Fruit fly (Drosophila melanogaster) whole organism, embryonic: ENCODE data around the gene Pvf2.

Experiments used
- Ada2b ChIP-seq: fragments of 200-800 bp; sonication (Bioruptor generic); IDR thresholded peaks from 2 replicates; pipeline ENCODE4 v1.3.6; 2022; ENCODE audit warnings: missing biosample characterization, missing genetic modification characterization
- Atf6 ChIP-seq: fragments of 200-800 bp; sonication (Bioruptor generic); IDR thresholded peaks from 2 replicates; pipeline ENCODE4 v1.3.6; 2022; ENCODE audit warnings: missing biosample characterization, missing genetic modification characterization
- B-H1 ChIP-seq: fragments of 200-800 bp; sonication (Bioruptor generic); IDR thresholded peaks from 3 replicates; pipeline ENCODE4 v1.3.6; 2022; ENCODE audit warnings: missing biosample characterization, missing genetic modification characterization
- BEAF-32 ChIP-seq: fragments of 200-800 bp; sonication (Bioruptor generic); optimal IDR thresholded peaks from 3 replicates; lab custom pipeline; 2017; ENCODE audit warnings: missing biosample characterization, missing genetic modification characterization, mild to moderate bottlenecking, moderate library complexity, missing genetic modification reagents
- CG1024 ChIP-seq: fragments of 200-800 bp; sonication (Bioruptor generic); IDR thresholded peaks from 2 replicates; pipeline ENCODE4 v1.3.6; 2022; ENCODE audit warnings: missing biosample characterization, missing genetic modification characterization
- CG10321 ChIP-seq: fragments of 200-800 bp; sonication (Bioruptor generic); IDR thresholded peaks from 2 replicates; pipeline ENCODE4 v1.3.6; 2022; ENCODE audit warnings: missing biosample characterization, missing genetic modification characterization
- CG10366 ChIP-seq: fragments of 200-800 bp; sonication (Bioruptor generic); IDR thresholded peaks from 2 replicates; pipeline ENCODE4 v1.3.6; 2022; ENCODE audit warnings: missing biosample characterization, missing genetic modification characterization
- CG10654 ChIP-seq: fragments of 200-800 bp; sonication (Bioruptor generic); optimal IDR thresholded peaks from 2 replicates; lab custom pipeline; 2016; ENCODE audit warnings: missing biosample characterization, missing genetic modification characterization
- CG10959 ChIP-seq: fragments of 200-800 bp; sonication (Bioruptor generic); IDR thresholded peaks from 2 replicates; pipeline ENCODE4 v1.3.6; 2022; ENCODE audit warnings: missing biosample characterization, missing genetic modification characterization
- CG11398 ChIP-seq: fragments of 200-800 bp; sonication (Bioruptor generic); optimal IDR thresholded peaks from 2 replicates; lab custom pipeline; 2016; ENCODE audit warnings: missing biosample characterization, missing genetic modification characterization
- CG12942 ChIP-seq: fragments of 200-800 bp; sonication (Bioruptor generic); optimal IDR thresholded peaks from 3 replicates; lab custom pipeline; 2016; ENCODE audit warnings: missing biosample characterization, missing genetic modification characterization
- CG13287 ChIP-seq: fragments of 200-800 bp; sonication (Bioruptor generic); IDR thresholded peaks from 2 replicates; pipeline ENCODE4 v1.3.6; 2022; ENCODE audit warnings: missing biosample characterization, missing genetic modification characterization; ENCODE audit not compliant: partially characterized antibody
- CG13296 ChIP-seq: fragments of 200-800 bp; sonication (Bioruptor generic); optimal IDR thresholded peaks from 3 replicates; lab custom pipeline; 2018; ENCODE audit warnings: missing biosample characterization, mild to moderate bottlenecking, missing genetic modification characterization
- CG14014 ChIP-seq: fragments of 200-800 bp; sonication (Bioruptor generic); IDR thresholded peaks from 2 replicates; pipeline ENCODE4 v1.3.6; 2022; ENCODE audit warnings: missing biosample characterization, missing genetic modification characterization
- CG15479 ChIP-seq: fragments of 200-800 bp; sonication (Bioruptor generic); optimal IDR thresholded peaks from 3 replicates; lab custom pipeline; 2019; ENCODE audit warnings: missing biosample characterization, mild to moderate bottlenecking, missing genetic modification characterization, moderate library complexity
- CG16779 ChIP-seq: fragments of 200-800 bp; sonication (Bioruptor generic); IDR thresholded peaks from 2 replicates; pipeline ENCODE4 v1.3.6; 2022; ENCODE audit warnings: missing biosample characterization, missing genetic modification characterization
- CG18599 ChIP-seq: fragments of 200-800 bp; sonication (Bioruptor generic); optimal IDR thresholded peaks from 3 replicates; lab custom pipeline; 2017; ENCODE audit warnings: missing biosample characterization, missing genetic modification characterization, mild to moderate bottlenecking, moderate library complexity, missing genetic modification reagents
- CG2129 ChIP-seq: fragments of 200-800 bp; sonication (Bioruptor generic); IDR thresholded peaks from 2 replicates; pipeline ENCODE4 v1.3.6; 2022; ENCODE audit warnings: missing biosample characterization, missing genetic modification characterization; ENCODE audit not compliant: partially characterized antibody
- CG2678 ChIP-seq: fragments of 200-800 bp; sonication (Bioruptor generic); optimal IDR thresholded peaks from 3 replicates; lab custom pipeline; 2019; ENCODE audit warnings: missing biosample characterization, mild to moderate bottlenecking, missing genetic modification characterization, moderate library complexity
- CG3847 ChIP-seq: fragments of 200-800 bp; sonication (Bioruptor generic); IDR thresholded peaks from 2 replicates; pipeline ENCODE4 v1.3.6; 2022; ENCODE audit warnings: missing biosample characterization, missing genetic modification characterization
- CG4617 ChIP-seq: fragments of 200-800 bp; sonication (Bioruptor generic); optimal IDR thresholded peaks from 3 replicates; lab custom pipeline; 2016; ENCODE audit warnings: missing biosample characterization, missing genetic modification characterization, borderline replicate concordance
- CG6791 ChIP-seq: fragments of 200-800 bp; sonication (Bioruptor generic); IDR thresholded peaks from 3 replicates; pipeline ENCODE4 v1.3.6; 2022; ENCODE audit warnings: missing biosample characterization, missing genetic modification characterization; ENCODE audit not compliant: partially characterized antibody
- CG8765 ChIP-seq: fragments of 200-800 bp; sonication (Bioruptor generic); IDR thresholded peaks from 2 replicates; pipeline ENCODE4 v1.3.6; 2022; ENCODE audit warnings: missing biosample characterization, missing genetic modification characterization
- CG9727 ChIP-seq: fragments of 200-800 bp; sonication (Bioruptor generic); optimal IDR thresholded peaks from 3 replicates; lab custom pipeline; 2017; ENCODE audit warnings: missing biosample characterization, mild to moderate bottlenecking, missing genetic modification characterization
- CG9817 ChIP-seq: fragments of 200-800 bp; sonication (Bioruptor generic); optimal IDR thresholded peaks from 2 replicates; lab custom pipeline; 2018; ENCODE audit warnings: missing biosample characterization, mild to moderate bottlenecking, missing genetic modification characterization, moderate library complexity
- CTCF ChIP-seq: fragments of 200-800 bp; sonication (Bioruptor generic); optimal IDR thresholded peaks from 2 replicates; lab custom pipeline; 2017; ENCODE audit warnings: missing biosample characterization, mild to moderate bottlenecking, missing genetic modification characterization, moderate library complexity
- CrebB ChIP-seq: fragments of 200-800 bp; sonication (Bioruptor generic); optimal IDR thresholded peaks from 3 replicates; lab custom pipeline; 2018; ENCODE audit warnings: missing biosample characterization, mild to moderate bottlenecking, missing genetic modification characterization
- Dip2 ChIP-seq: fragments of 200-800 bp; sonication (Bioruptor generic); IDR thresholded peaks from 2 replicates; pipeline ENCODE4 v1.3.6; 2022; ENCODE audit warnings: missing biosample characterization, missing genetic modification characterization
- Ets65A ChIP-seq: fragments of 200-800 bp; sonication (Bioruptor generic); peaks from one replicate; lab custom pipeline; 2016; ENCODE audit warnings: missing biosample characterization, missing genetic modification characterization
- Hand ChIP-seq: fragments of 200-800 bp; sonication (Bioruptor generic); optimal IDR thresholded peaks from 2 replicates; lab custom pipeline; 2017; ENCODE audit warnings: mild to moderate bottlenecking, missing biosample characterization, missing genetic modification reagents, missing genetic modification characterization
- Hmr ChIP-seq: fragments of 200-800 bp; sonication (Bioruptor generic); optimal IDR thresholded peaks from 3 replicates; lab custom pipeline; 2017; ENCODE audit warnings: mild to moderate bottlenecking, missing biosample characterization, missing genetic modification reagents, missing genetic modification characterization
- NC2β ChIP-seq: fragments of 200-800 bp; sonication (Bioruptor generic); optimal IDR thresholded peaks from 2 replicates; lab custom pipeline; 2016; ENCODE audit warnings: missing biosample characterization, missing genetic modification characterization
- YL-1 ChIP-seq: fragments of 200-800 bp; sonication (Bioruptor generic); optimal IDR thresholded peaks from 3 replicates; lab custom pipeline; 2017; ENCODE audit warnings: missing biosample characterization, mild to moderate bottlenecking, missing genetic modification characterization
- bbx ChIP-seq: fragments of 200-800 bp; sonication (Bioruptor generic); IDR thresholded peaks from 2 replicates; pipeline ENCODE4 v1.3.6; 2022; ENCODE audit warnings: missing biosample characterization, missing genetic modification characterization; ENCODE audit not compliant: partially characterized antibody
- croc ChIP-seq: fragments of 200-800 bp; sonication (Bioruptor generic); conservative IDR thresholded peaks from 3 replicates; pipeline ENCODE4 v1.3.6; 2022; ENCODE audit warnings: missing biosample characterization, missing genetic modification characterization
- da ChIP-seq: fragments of 200-800 bp; sonication (Bioruptor generic); optimal IDR thresholded peaks from 2 replicates; lab custom pipeline; 2016; ENCODE audit warnings: missing biosample characterization, missing genetic modification characterization
- dm ChIP-seq: fragments of 200-800 bp; sonication (Bioruptor generic); optimal IDR thresholded peaks from 3 replicates; lab custom pipeline; 2016; ENCODE audit warnings: missing biosample characterization, missing genetic modification characterization
- dmrt99B ChIP-seq: fragments of 200-800 bp; sonication (Bioruptor generic); optimal IDR thresholded peaks from 2 replicates; lab custom pipeline; 2018; ENCODE audit warnings: missing biosample characterization, mild to moderate bottlenecking, missing genetic modification characterization, moderate library complexity
- en ChIP-seq: fragments of 200-800 bp; sonication (Bioruptor generic); optimal IDR thresholded peaks from 2 replicates; lab custom pipeline; 2016; ENCODE audit warnings: missing biosample characterization, missing genetic modification characterization
- grn ChIP-seq: fragments of 200-800 bp; sonication (Bioruptor generic); optimal IDR thresholded peaks from 3 replicates; lab custom pipeline; 2017; ENCODE audit warnings: missing biosample characterization, missing genetic modification characterization
- gsb ChIP-seq: fragments of 200-800 bp; sonication (Bioruptor generic); IDR thresholded peaks from 2 replicates; pipeline ENCODE4 v1.3.6; 2022; ENCODE audit warnings: missing biosample characterization, missing genetic modification characterization
- kay ChIP-seq: fragments of 200-800 bp; sonication (Bioruptor generic); optimal IDR thresholded peaks from 2 replicates; lab custom pipeline; 2016; ENCODE audit warnings: missing biosample characterization, missing genetic modification characterization
- peb ChIP-seq: fragments of 200-800 bp; sonication (Bioruptor generic); IDR thresholded peaks from 2 replicates; pipeline ENCODE4 v1.3.6; 2022; ENCODE audit warnings: missing biosample characterization, missing genetic modification characterization
- pfk ChIP-seq: fragments of 200-800 bp; sonication (Bioruptor generic); optimal IDR thresholded peaks from 2 replicates; lab custom pipeline; 2018; ENCODE audit warnings: missing biosample characterization, mild to moderate bottlenecking, missing genetic modification characterization, moderate library complexity
- row ChIP-seq: fragments of 200-800 bp; sonication (Bioruptor generic); IDR thresholded peaks from 3 replicates; pipeline ENCODE4 v1.3.6; 2022; ENCODE audit warnings: missing biosample characterization, missing genetic modification characterization
- sisA ChIP-seq: fragments of 200-800 bp; sonication (Bioruptor generic); IDR thresholded peaks from 2 replicates; pipeline ENCODE4 v1.3.6; 2022; ENCODE audit warnings: missing biosample characterization, missing genetic modification characterization
- sna ChIP-seq: fragments of 200-800 bp; sonication (Bioruptor generic); IDR thresholded peaks from 2 replicates; pipeline ENCODE4 v1.3.6; 2022; ENCODE audit warnings: missing biosample characterization, missing genetic modification characterization; ENCODE audit not compliant: partially characterized antibody
- so ChIP-seq: fragments of 200-800 bp; sonication (Bioruptor generic); IDR thresholded peaks from 3 replicates; pipeline ENCODE4 v1.3.6; 2022; ENCODE audit warnings: missing biosample characterization, missing genetic modification characterization
- tio ChIP-seq: fragments of 200-800 bp; sonication (Bioruptor generic); optimal IDR thresholded peaks from 2 replicates; lab custom pipeline; 2017; ENCODE audit warnings: missing biosample characterization, missing genetic modification characterization, inconsistent platforms
- tx ChIP-seq: fragments of 200-800 bp; sonication (Bioruptor generic); optimal IDR thresholded peaks from 2 replicates; lab custom pipeline; 2016; ENCODE audit warnings: missing biosample characterization, missing genetic modification characterization
- unpg ChIP-seq: fragments of 200-800 bp; sonication (Bioruptor generic); optimal IDR thresholded peaks from 3 replicates; lab custom pipeline; 2018; ENCODE audit warnings: missing biosample characterization, mild to moderate bottlenecking, missing genetic modification characterization, moderate library complexity
- usp ChIP-seq: fragments of >200 bp; optimal IDR thresholded peaks from 2 replicates; lab custom pipeline; 2017; ENCODE audit warnings: missing biosample characterization, missing genetic modification characterization

Pvf2 gene

dm6 chr2L:7037773-7038327 is 46.6 kb downstream of the Pvf2 start, which contains the start of gene milt (continued):
- TF ChIP-seq CG18599 (no peak), CG8765 (no peak), CG15479 (no peak), pfk (GFP tag; lab: Kevin White, UChicago) (no peak), gsb (no peak), Ets65A (GFP tag; lab: Kevin White, UChicago) (peak; percentile 85), dm (GFP tag; lab: Kevin White, UChicago) (peak; percentile 83), croc (GFP tag; lab: Robert Waterston, UW) (no peak), CG9727 (GFP tag; lab: Kevin White, UChicago) (no peak), CG11398 (no peak), CG10959 (GFP tag; lab: Robert Waterston, UW) (no peak), CG2678 (no peak), unpg (no peak), CG10654 (no peak), Hand (GFP tag; lab: Kevin White, UChicago) (no peak), CG14014 (GFP tag; lab: Robert Waterston, UW) (no peak), peb (GFP tag; lab: Robert Waterston, UW) (no peak), bbx (GFP tag; lab: Robert Waterston, UW) (peak; percentile 94), sisA (GFP tag; lab: Robert Waterston, UW) (no peak), tx (no peak), Ada2b (GFP tag; lab: Robert Waterston, UW) (no peak), Hmr (GFP tag; lab: Kevin White, UChicago) (no peak), CG6791 (GFP tag; lab: Robert Waterston, UW) (peak; percentile 91), kay (GFP tag; lab: Kevin White, UChicago) (no peak), CG12942 (no peak), da (GFP tag; lab: Kevin White, UChicago) (no peak), grn (no peak), CG3847 (GFP tag; lab: Robert Waterston, UW) (no peak), Atf6 (GFP tag; lab: Robert Waterston, UW) (no peak), CG4617 (peak; percentile 78), B-H1 (no peak), CG10366 (GFP tag; lab: Robert Waterston, UW) (no peak), CG1024 (GFP tag; lab: Robert Waterston, UW) (no peak; the same call in 1 of the 2 replicates), CG16779 (GFP tag; lab: Robert Waterston, UW) (no peak), dmrt99B (tag; lab: Kevin White, UChicago) (no peak), CTCF (GFP tag; lab: Kevin White, UChicago) (no peak), CG10321 (GFP tag; lab: Robert Waterston, UW) (no peak), so (GFP tag; lab: Robert Waterston, UW) (peak; percentile 72; the same call in 2 of the 3 replicates), CG13287 (GFP tag; lab: Robert Waterston, UW) (peak; percentile 84), row (GFP tag; lab: Robert Waterston, UW) (peak; percentile 37; the same call in 1 of the 3 replicates), usp (GFP tag; lab: Kevin White, UChicago) (no peak), en (GFP tag; lab: Kevin White, UChicago) (no peak), CrebB (tag; lab: Kevin White, UChicago) (no peak), YL-1 (GFP tag; lab: Kevin White, UChicago) (peak; percentile 88), BEAF-32 (GFP tag; lab: Kevin White, UChicago) (peak; percentile 81), tio (GFP tag; lab: Kevin White, UChicago) (no peak), CG2129 (GFP tag; lab: Robert Waterston, UW) (peak; percentile 35; the same call in 1 of the 2 replicates), CG13296 (GFP tag; lab: Kevin White, UChicago) (no peak), NC2β (GFP tag; lab: Kevin White, UChicago) (peak; percentile 38), CG9817 (tag; lab: Kevin White, UChicago) (no peak), sna (GFP tag; lab: Robert Waterston, UW) (peak; percentile 76), Dip2 (no peak)
